Fruit fly (Drosophila melanogaster) whole organism, pupa: ENCODE data around the gene CG14957.
A peak's percentile ranks its signal among the peaks of the same experiment; 100 is the strongest.

ENCODE experiments used
- CG10348 ChIP-seq: fragments of 200-800 bp; sonication (Bioruptor generic); IDR thresholded peaks from 2 replicates; pipeline ENCODE4 v1.3.6; 2022; ENCODE audit warnings: missing biosample characterization, missing genetic modification characterization
- CG12605 ChIP-seq: fragments of 200-800 bp; sonication (Bioruptor generic); IDR thresholded peaks from 2 replicates; pipeline ENCODE4 v1.3.6; 2022; ENCODE audit warnings: missing biosample characterization, missing genetic modification characterization
- CG15710 ChIP-seq: fragments of 200-800 bp; sonication (Bioruptor generic); optimal IDR thresholded peaks from 2 replicates; lab custom pipeline; 2018; ENCODE audit warnings: missing biosample characterization, mild to moderate bottlenecking, missing genetic modification characterization, moderate library complexity
- CG34367 ChIP-seq: fragments of 200-800 bp; sonication (Bioruptor generic); optimal IDR thresholded peaks from 2 replicates; lab custom pipeline; 2018; ENCODE audit warnings: missing biosample characterization, mild to moderate bottlenecking, missing genetic modification characterization
- CG8159 ChIP-seq: fragments of 200-800 bp; sonication (Bioruptor generic); optimal IDR thresholded peaks from 3 replicates; lab custom pipeline; 2018; ENCODE audit warnings: missing biosample characterization, mild to moderate bottlenecking, missing genetic modification characterization, moderate library complexity
- CG8301 ChIP-seq: fragments of 200-800 bp; sonication (Bioruptor generic); optimal IDR thresholded peaks from 2 replicates; lab custom pipeline; 2018; ENCODE audit warnings: missing biosample characterization, mild to moderate bottlenecking, missing genetic modification characterization
- CG9948 ChIP-seq: fragments of 200-800 bp; sonication (Bioruptor generic); optimal IDR thresholded peaks from 2 replicates; lab custom pipeline; 2018; ENCODE audit warnings: missing biosample characterization, mild to moderate bottlenecking, missing genetic modification characterization, moderate library complexity
- Ets98B ChIP-seq: fragments of 200-800 bp; sonication (Bioruptor generic); IDR thresholded peaks from 2 replicates; pipeline ENCODE4 v1.3.6; 2022; ENCODE audit warnings: missing biosample characterization, missing genetic modification characterization

- TF ChIP-seq CG8301 (tag; lab: Kevin White, UChicago) (no peak), CG34367 (tag; lab: Kevin White, UChicago) (no peak), CG12605 (GFP tag; lab: Robert Waterston, UW) (no peak), CG8159 (tag; lab: Kevin White, UChicago) (no peak), CG9948 (tag; lab: Kevin White, UChicago) (no peak), CG15710 (tag; lab: Kevin White, UChicago) (no peak), CG10348 (GFP tag; lab: Robert Waterston, UW) (no peak), Ets98B (peak; percentile 4; the same call in 1 of the 2 replicates)
These were observed 39.1 kb downstream of the CG14957 start for dm6 chr3L:3226458-3226783.
